Worm (Caenorhabditis elegans) whole organism, midembryonic: ENCODE measurements around the gene clec-133.

Experiments used
- flt-1 ChIP-seq: fragments of 200-800 bp; sonication (Bioruptor generic); IDR thresholded peaks from 2 replicates; pipeline ENCODE4 v1.3.6; 2022; ENCODE audit warnings: missing genetic modification characterization, missing compliant biosample characterization
- ref-1 ChIP-seq: fragments of 200-800 bp; sonication (Bioruptor generic); conservative IDR thresholded peaks from 2 replicates; pipeline ENCODE4 v1.3.6; 2022; ENCODE audit warnings: missing genetic modification reagents, missing genetic modification characterization, missing compliant biosample characterization
- tab-1 ChIP-seq: fragments of 200-800 bp; sonication (Bioruptor generic); IDR thresholded peaks from 2 replicates; pipeline ENCODE4 v1.3.6; 2022; ENCODE audit warnings: missing genetic modification characterization, missing compliant biosample characterization
- ztf-23 ChIP-seq: fragments of 200-800 bp; sonication (Bioruptor generic); IDR thresholded peaks from 2 replicates; pipeline ENCODE4 v1.3.6; 2022; ENCODE audit warnings: missing genetic modification reagents, missing genetic modification characterization, missing compliant biosample characterization
- ztf-29 ChIP-seq: fragments of 200-800 bp; sonication (Bioruptor generic); IDR thresholded peaks from 2 replicates; pipeline ENCODE4 v1.3.6; 2022; ENCODE audit warnings: missing genetic modification reagents, missing genetic modification characterization, missing compliant biosample characterization

clec-133 gene

DNA sequence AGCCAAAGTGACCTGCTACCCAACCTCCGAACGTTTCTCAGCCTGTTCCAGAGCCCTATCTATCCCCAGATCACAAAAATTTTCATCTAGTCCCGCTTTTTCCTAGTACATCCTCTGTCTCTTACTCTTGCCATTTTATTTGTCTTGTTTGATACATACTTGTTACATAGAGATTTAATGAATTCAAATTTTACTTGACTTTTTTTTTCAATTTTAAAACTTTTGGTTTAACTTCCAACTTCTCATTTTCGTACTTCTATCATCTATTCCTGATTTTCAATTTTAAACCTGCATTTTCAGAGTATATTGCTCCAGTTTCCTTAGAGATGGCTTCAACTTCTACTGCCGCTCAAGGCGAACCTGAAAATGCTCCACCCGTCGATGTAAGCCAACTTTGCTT, 48.7 kb downstream of the clec-133 start, which contains the start of gene M151.3:
Gene M151.3 (plus strand): TSS at position 301 of the 400 bp plus-strand sequence.
- no peak for TF ChIP-seq ztf-29 (GFP tag; lab: Robert Waterston, UW)
- TF ChIP-seq tab-1 = no peak
- no peak for TF ChIP-seq ztf-23
- TF ChIP-seq flt-1 (GFP tag; lab: Robert Waterston, UW) = no peak
- no peak for TF ChIP-seq ref-1
